Fruit fly (Drosophila melanogaster): ENCODE data around the gene Acyp.

- TF ChIP-seq CG6276 (GFP tag; optimal IDR thresholded peaks at IDR 0.05) = no peak
- no peak for TF ChIP-seq Hr38 (GFP tag; optimal IDR thresholded peaks at IDR 0.05)
- TF ChIP-seq svp (GFP tag) = no peak
- no peak for TF ChIP-seq fd85E (GFP tag; optimal IDR thresholded peaks at IDR 0.05)
- no peak for TF ChIP-seq CG3919 (GFP tag; optimal IDR thresholded peaks at IDR 0.05)
- TF ChIP-seq CG11762 (GFP tag; optimal IDR thresholded peaks at IDR 0.05; ENCODE audit: insufficient read depth) = no peak
- no peak for TF ChIP-seq CG34406 (GFP tag; optimal IDR thresholded peaks at IDR 0.05)
- TF ChIP-seq CG9139 (GFP tag; optimal IDR thresholded peaks at IDR 0.05) = no peak
- no peak for TF ChIP-seq CG1621 (tag; optimal IDR thresholded peaks at IDR 0.05)
- no peak for TF ChIP-seq CG32006 (GFP tag; optimal IDR thresholded peaks at IDR 0.05)
- TF ChIP-seq Smox (GFP tag; optimal IDR thresholded peaks at IDR 0.05) = no peak
Measured at dm6 chr2L:13947476-13947875, 35.6 kb downstream of the Acyp start, which contains the start of gene Vajk3.
